Worm (Caenorhabditis elegans) whole organism, L2 larva: ENCODE measurements around the gene pqn-78.

ENCODE experiments used
- blmp-1 ChIP-seq: sonication (generic microtip); optimal IDR thresholded peaks from 2 replicates; lab custom pipeline; 2017; ENCODE audit warnings: missing genetic modification characterization, mild to moderate bottlenecking, missing compliant biosample characterization, antibody characterized with exemption, moderate library complexity; ENCODE audit not compliant: insufficient read depth
- ceh-82 ChIP-seq: fragments of 150-350 bp; optimal IDR thresholded peaks from 2 replicates; lab custom pipeline; 2014; ENCODE audit warnings: missing biosample characterization, missing genetic modification characterization
- nhr-237 ChIP-seq: fragments of 150-350 bp; optimal IDR thresholded peaks from 2 replicates; lab custom pipeline; 2014; ENCODE audit warnings: missing biosample characterization, missing genetic modification characterization

DNA sequence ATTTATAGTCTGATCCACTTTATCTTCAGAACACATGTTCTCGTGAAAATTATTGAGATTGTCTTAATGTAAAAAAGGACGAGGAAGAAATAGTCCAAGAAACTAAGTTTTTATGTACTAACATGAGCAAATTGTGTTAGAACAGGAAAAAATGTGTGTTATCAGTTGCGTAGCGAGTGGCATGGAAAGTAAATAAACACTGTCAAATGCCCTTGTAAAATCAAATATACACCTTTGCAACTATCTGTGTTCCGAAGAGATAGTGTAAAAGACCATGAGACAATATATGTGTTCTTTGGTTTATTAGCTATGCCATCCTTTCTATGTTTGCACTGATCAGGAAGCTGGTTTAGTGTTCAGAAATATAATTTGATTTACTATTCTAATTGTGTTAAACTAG lies 1.8 kb downstream of the pqn-78 start:
- TF ChIP-seq ceh-82 (tag; lab: Kevin White, UChicago) (no peak), nhr-237 (no peak), blmp-1 (tag; lab: Kevin White, UChicago) (no peak)
